Worm (Caenorhabditis elegans): ENCODE measurements around the gene str-12.

DNA sequence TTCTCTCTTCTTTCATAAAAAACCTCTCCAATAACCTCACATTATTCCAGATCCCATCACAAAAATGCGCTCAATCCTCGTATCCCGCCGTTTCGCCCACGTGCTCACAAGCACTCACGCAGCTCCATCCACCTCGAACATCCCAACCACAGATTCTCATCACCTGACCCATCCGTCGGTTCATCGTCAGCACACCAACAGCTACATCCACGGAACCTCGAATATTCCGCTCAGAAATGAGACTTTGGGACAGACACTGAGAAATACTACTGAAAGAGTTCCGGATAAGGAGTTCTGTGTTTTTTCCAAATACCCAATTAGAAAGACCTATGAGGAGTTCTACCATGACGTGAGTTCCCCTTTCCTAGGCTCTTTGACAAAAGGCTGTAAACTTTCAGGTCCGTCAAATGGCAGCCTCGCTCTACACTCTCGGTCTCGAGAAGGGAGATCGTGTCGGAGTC lies 43.3 kb upstream of the str-12 start, which contains the start of gene acs-2:
- TF ChIP-seq tab-1 (GFP tag; IDR thresholded peaks at IDR 0.05) (no peak), ref-1 (GFP tag; conservative IDR thresholded peaks at IDR 0.05) (no peak), med-1 (GFP tag; optimal IDR thresholded peaks at IDR 0.05; ENCODE audit: insufficient read depth) (no peak), flt-1 (GFP tag; IDR thresholded peaks at IDR 0.05) (no peak), T22C8.4 (GFP tag; IDR thresholded peaks at IDR 0.05) (no peak)

Data from whole organism, midembryonic.